Worm (Caenorhabditis elegans) whole organism, late embryonic: ENCODE results near the gene zfp-1.

ENCODE experiments used
- T23F11.4 ChIP-seq: fragments of 200-800 bp; sonication (Bioruptor generic); optimal IDR thresholded peaks from 2 replicates; lab custom pipeline; 2018; ENCODE audit warnings: mild to moderate bottlenecking, missing genetic modification characterization, missing compliant biosample characterization
- ama-1 ChIP-seq: fragments of 150-350 bp; optimal IDR thresholded peaks from 2 replicates; lab custom pipeline; 2014
- ceh-18 ChIP-seq: sonication (generic microtip); optimal IDR thresholded peaks from 2 replicates; lab custom pipeline; 2016; ENCODE audit warnings: missing genetic modification characterization, missing compliant biosample characterization
- elt-2 ChIP-seq: sonication (generic microtip); optimal IDR thresholded peaks from 2 replicates; lab custom pipeline; 2016; ENCODE audit warnings: missing genetic modification reagents, missing genetic modification characterization, missing compliant biosample characterization
- fax-1 ChIP-seq: sonication (generic microtip); optimal IDR thresholded peaks from 2 replicates; lab custom pipeline; 2016; ENCODE audit warnings: missing genotype, missing genetic modification characterization, missing compliant biosample characterization
- fkh-10 ChIP-seq: fragments of 150-350 bp; optimal IDR thresholded peaks from 2 replicates; lab custom pipeline; 2014; ENCODE audit warnings: missing biosample characterization, missing genetic modification reagents, missing genetic modification characterization
- hlh-30 ChIP-seq: sonication (generic microtip); optimal IDR thresholded peaks from 2 replicates; lab custom pipeline; 2017; ENCODE audit warnings: antibody characterized with exemption, missing genetic modification characterization, missing compliant biosample characterization; ENCODE audit not compliant: insufficient read depth
- nfya-1 ChIP-seq: sonication (generic microtip); optimal IDR thresholded peaks from 2 replicates; lab custom pipeline; 2017; ENCODE audit warnings: missing genetic modification characterization, mild to moderate bottlenecking, missing compliant biosample characterization, antibody characterized with exemption, moderate library complexity
- pha-2 ChIP-seq: sonication (generic microtip); optimal IDR thresholded peaks from 2 replicates; lab custom pipeline; 2017; ENCODE audit warnings: mild to moderate bottlenecking, missing genetic modification characterization, missing compliant biosample characterization
- pha-4 ChIP-seq: fragments of 150-350 bp; optimal IDR thresholded peaks from 2 replicates; lab custom pipeline; 2018; ENCODE audit warnings: missing biosample characterization, missing genetic modification reagents, missing genetic modification characterization
- sox-2 ChIP-seq: fragments of 200-800 bp; sonication (Bioruptor generic); IDR thresholded peaks from 2 replicates; pipeline ENCODE4 v1.3.6; 2022; ENCODE audit warnings: missing genetic modification reagents, missing genetic modification characterization, missing compliant biosample characterization
- tbx-2 ChIP-seq: sonication (generic microtip); optimal IDR thresholded peaks from 2 replicates; lab custom pipeline; 2016; ENCODE audit warnings: missing genetic modification characterization, missing compliant biosample characterization
- unc-42 ChIP-seq: sonication (generic microtip); optimal IDR thresholded peaks from 2 replicates; lab custom pipeline; 2016; ENCODE audit warnings: missing genotype, missing genetic modification characterization, missing compliant biosample characterization

DNA sequence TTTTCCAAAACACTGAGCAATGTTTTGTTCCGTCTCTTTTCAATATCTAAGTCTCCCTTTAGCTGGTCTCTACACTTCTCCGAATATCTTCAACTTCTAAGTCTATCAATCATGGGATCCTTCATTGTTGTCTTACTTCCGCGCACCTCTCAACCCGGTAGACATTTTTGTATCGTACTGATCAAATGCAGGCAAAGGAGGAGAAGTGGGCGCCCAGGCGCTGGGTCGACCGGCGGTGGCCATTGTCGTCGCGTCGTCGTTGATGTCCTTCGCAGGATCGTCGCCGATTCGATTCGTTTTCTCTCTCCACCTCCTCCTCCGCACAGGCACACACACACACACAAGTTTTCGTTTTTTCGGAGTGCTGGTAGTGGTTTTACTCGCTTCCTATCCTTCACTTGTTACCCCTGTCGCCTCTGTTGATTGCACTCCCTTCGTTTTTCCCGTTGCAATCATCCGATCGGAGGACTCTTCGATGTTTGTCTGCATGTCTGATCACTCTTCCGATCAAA is 10.1 kb downstream of the zfp-1 start:
- TF ChIP-seq unc-42 (tag; lab: Kevin White, UChicago) (no peak), pha-2 (tag; lab: Kevin White, UChicago) (no peak), elt-2 (tag; lab: Kevin White, UChicago) (no peak), tbx-2 (tag; lab: Kevin White, UChicago) (no peak), nfya-1 (tag; lab: Kevin White, UChicago) (no peak), fax-1 (tag; lab: Kevin White, UChicago) (no peak), pha-4 (tag; lab: Kevin White, UChicago) (no peak), fkh-10 (GFP tag; lab: Kevin White, UChicago) (no peak), T23F11.4 (GFP tag; lab: Kevin White, UChicago) (no peak), ama-1 (lab: Kevin White, UChicago) (no peak), sox-2 (GFP tag; lab: Robert Waterston, UW) (no peak), hlh-30 (no peak), ceh-18 (tag; lab: Kevin White, UChicago) (no peak)
